Worm (Caenorhabditis elegans) whole organism, young adult: ENCODE measurements around the gene scly-1.
A peak's percentile ranks its signal among the peaks of the same experiment; 100 is the strongest.

ENCODE experiments used
- B0261.1 ChIP-seq: sonication (generic microtip); optimal IDR thresholded peaks from 2 replicates; lab custom pipeline; 2016; ENCODE audit warnings: mild to moderate bottlenecking, missing genetic modification characterization, moderate library complexity, missing compliant biosample characterization
- C17E4.6 ChIP-seq: fragments of 200-800 bp; sonication (Bioruptor generic); IDR thresholded peaks from 2 replicates; pipeline ENCODE4 v1.3.6; 2022; ENCODE audit warnings: missing genetic modification reagents, missing genetic modification characterization, missing compliant biosample characterization
- F10E7.11 ChIP-seq: sonication (generic microtip); optimal IDR thresholded peaks from 2 replicates; lab custom pipeline; 2017; ENCODE audit warnings: mild to moderate bottlenecking, missing genetic modification characterization, moderate library complexity, missing compliant biosample characterization
- F39B2.1 ChIP-seq: fragments of 200-800 bp; sonication (Bioruptor generic); IDR thresholded peaks from 2 replicates; pipeline ENCODE4 v1.3.6; 2022; ENCODE audit warnings: missing genetic modification reagents, missing genetic modification characterization, missing compliant biosample characterization
- Y79H2A.3 ChIP-seq: fragments of 200-800 bp; sonication (Bioruptor generic); conservative IDR thresholded peaks from 2 replicates; pipeline ENCODE4 v1.3.6; 2022; ENCODE audit warnings: missing genetic modification reagents, missing genetic modification characterization, missing compliant biosample characterization
- atf-7 ChIP-seq: sonication (generic microtip); optimal IDR thresholded peaks from 2 replicates; lab custom pipeline; 2017; ENCODE audit warnings: mild to moderate bottlenecking, missing genetic modification characterization, missing compliant biosample characterization
- attf-5 ChIP-seq: fragments of 200-800 bp; sonication (Bioruptor generic); optimal IDR thresholded peaks from 2 replicates; lab custom pipeline; 2018; ENCODE audit warnings: mild to moderate bottlenecking, missing genetic modification characterization, missing compliant biosample characterization
- attf-6 ChIP-seq: fragments of 200-800 bp; sonication (Bioruptor generic); IDR thresholded peaks from 2 replicates; pipeline ENCODE4 v1.3.6; 2022; ENCODE audit warnings: missing genetic modification reagents, missing genetic modification characterization, missing compliant biosample characterization
- ceh-79 ChIP-seq: sonication (generic microtip); optimal IDR thresholded peaks from 2 replicates; lab custom pipeline; 2017; ENCODE audit warnings: mild to moderate bottlenecking, missing genetic modification characterization, missing compliant biosample characterization
- die-1 ChIP-seq: sonication (generic microtip); optimal IDR thresholded peaks from 2 replicates; lab custom pipeline; 2016; ENCODE audit warnings: missing genotype, mild to moderate bottlenecking, missing genetic modification characterization, missing compliant biosample characterization
- dox-1 ChIP-seq: fragments of 200-800 bp; sonication (Bioruptor generic); IDR thresholded peaks from 2 replicates; pipeline ENCODE4 v1.3.6; 2022; ENCODE audit warnings: missing genetic modification reagents, missing genetic modification characterization, missing compliant biosample characterization
- efl-1 ChIP-seq: fragments of 150-350 bp; optimal IDR thresholded peaks from 2 replicates; lab custom pipeline; 2014; ENCODE audit warnings: missing biosample characterization, missing genetic modification reagents, missing genetic modification characterization
- egrh-3 ChIP-seq: fragments of 200-800 bp; sonication (Bioruptor generic); IDR thresholded peaks from 2 replicates; pipeline ENCODE4 v1.3.6; 2022; ENCODE audit warnings: missing genetic modification reagents, missing genetic modification characterization, missing compliant biosample characterization
- ets-4 ChIP-seq: fragments of 200-800 bp; sonication (Bioruptor generic); optimal IDR thresholded peaks from 2 replicates; lab custom pipeline; 2018; ENCODE audit warnings: mild to moderate bottlenecking, missing genetic modification characterization, missing compliant biosample characterization
- gei-17 ChIP-seq: fragments of 200-800 bp; sonication (Bioruptor generic); optimal IDR thresholded peaks from 2 replicates; lab custom pipeline; 2018; ENCODE audit warnings: mild to moderate bottlenecking, missing genetic modification characterization, missing compliant biosample characterization
- hmg-1.2 ChIP-seq: fragments of 200-800 bp; sonication (Bioruptor generic); IDR thresholded peaks from 2 replicates; pipeline ENCODE4 v1.3.6; 2022; ENCODE audit warnings: missing genetic modification reagents, missing genetic modification characterization, missing compliant biosample characterization
- let-526 ChIP-seq: fragments of 200-800 bp; sonication (Bioruptor generic); IDR thresholded peaks from 2 replicates; pipeline ENCODE4 v1.3.6; 2022; ENCODE audit warnings: missing genetic modification reagents, missing genetic modification characterization, missing compliant biosample characterization
- let-607 ChIP-seq, 2 experiments: fragments of 200-800 bp in 1 of 2; sonication (Bioruptor generic) in 1 of 2; sonication (generic microtip) in 1 of 2; optimal IDR thresholded peaks; 2 replicates each; lab custom pipeline; 2016 to 2018; ENCODE audit warnings: mild to moderate bottlenecking in 2 of 2, missing compliant biosample characterization in 2 of 2, missing genetic modification characterization in 2 of 2, moderate library complexity in 2 of 2, missing genotype in 1 of 2
- lin-40 ChIP-seq: sonication (generic microtip); optimal IDR thresholded peaks from 2 replicates; lab custom pipeline; 2016; ENCODE audit warnings: missing genetic modification characterization, mild to moderate bottlenecking, missing compliant biosample characterization, missing genotype, missing genetic modification reagents
- lin-54 ChIP-seq: fragments of 200-800 bp; sonication (Bioruptor generic); optimal IDR thresholded peaks from 2 replicates; lab custom pipeline; 2018; ENCODE audit warnings: mild to moderate bottlenecking, missing genetic modification characterization, missing compliant biosample characterization
- lir-1 ChIP-seq: fragments of 200-800 bp; sonication (Bioruptor generic); conservative IDR thresholded peaks from 2 replicates; pipeline ENCODE4 v1.3.6; 2022; ENCODE audit warnings: missing genetic modification reagents, missing genetic modification characterization, missing compliant biosample characterization
- lsl-1 ChIP-seq: fragments of 200-800 bp; sonication (Bioruptor generic); optimal IDR thresholded peaks from 2 replicates; lab custom pipeline; 2018; ENCODE audit warnings: mild to moderate bottlenecking, missing genetic modification characterization, moderate library complexity, missing compliant biosample characterization
- lsy-27 ChIP-seq: sonication (generic microtip); optimal IDR thresholded peaks from 2 replicates; lab custom pipeline; 2017; ENCODE audit warnings: missing genetic modification characterization, mild to moderate bottlenecking, missing compliant biosample characterization, antibody characterized with exemption, missing genotype, borderline replicate concordance; ENCODE audit not compliant: insufficient read depth
- madf-10 ChIP-seq: sonication (generic microtip); optimal IDR thresholded peaks from 2 replicates; lab custom pipeline; 2016; ENCODE audit warnings: mild to moderate bottlenecking, missing genetic modification characterization, missing compliant biosample characterization
- nhr-80 ChIP-seq: sonication (generic microtip); optimal IDR thresholded peaks from 2 replicates; lab custom pipeline; 2016; ENCODE audit warnings: missing genetic modification characterization, missing compliant biosample characterization
- snpc-3.4 ChIP-seq: sonication (generic microtip); optimal IDR thresholded peaks from 2 replicates; lab custom pipeline; 2017; ENCODE audit warnings: missing genetic modification characterization, mild to moderate bottlenecking, missing compliant biosample characterization, antibody characterized with exemption, moderate library complexity, missing genotype, missing genetic modification reagents
- tbp1 ChIP-seq: fragments of 200-800 bp; sonication (Bioruptor generic); optimal IDR thresholded peaks from 2 replicates; lab custom pipeline; 2018; ENCODE audit warnings: mild to moderate bottlenecking, missing genetic modification characterization, missing compliant biosample characterization
- tbx-9 ChIP-seq: sonication (generic microtip); optimal IDR thresholded peaks from 2 replicates; lab custom pipeline; 2016; ENCODE audit warnings: borderline replicate concordance, missing genetic modification characterization, inconsistent platforms, missing compliant biosample characterization
- xnd-1 ChIP-seq: sonication (generic microtip); optimal IDR thresholded peaks from 2 replicates; lab custom pipeline; 2016; ENCODE audit warnings: missing genotype, missing genetic modification reagents, missing genetic modification characterization, missing compliant biosample characterization
- zfh-2 ChIP-seq: fragments of 200-800 bp; sonication (Bioruptor generic); conservative IDR thresholded peaks from 2 replicates; pipeline ENCODE4 v1.3.6; 2022; ENCODE audit warnings: missing genetic modification reagents, missing genetic modification characterization, missing compliant biosample characterization
- ztf-18 ChIP-seq: sonication (generic microtip); optimal IDR thresholded peaks from 2 replicates; lab custom pipeline; 2016; ENCODE audit warnings: missing genotype, mild to moderate bottlenecking, missing genetic modification characterization, missing compliant biosample characterization
- ztf-22 ChIP-seq: fragments of 200-800 bp; sonication (Bioruptor generic); optimal IDR thresholded peaks from 2 replicates; lab custom pipeline; 2018; ENCODE audit warnings: mild to moderate bottlenecking, missing genetic modification characterization, moderate library complexity, missing compliant biosample characterization
- ztf-6 ChIP-seq: fragments of 200-800 bp; sonication (Bioruptor generic); IDR thresholded peaks from 2 replicates; pipeline ENCODE4 v1.3.6; 2022; ENCODE audit warnings: missing genetic modification reagents, missing genetic modification characterization, missing compliant biosample characterization

scly-1 gene

DNA sequence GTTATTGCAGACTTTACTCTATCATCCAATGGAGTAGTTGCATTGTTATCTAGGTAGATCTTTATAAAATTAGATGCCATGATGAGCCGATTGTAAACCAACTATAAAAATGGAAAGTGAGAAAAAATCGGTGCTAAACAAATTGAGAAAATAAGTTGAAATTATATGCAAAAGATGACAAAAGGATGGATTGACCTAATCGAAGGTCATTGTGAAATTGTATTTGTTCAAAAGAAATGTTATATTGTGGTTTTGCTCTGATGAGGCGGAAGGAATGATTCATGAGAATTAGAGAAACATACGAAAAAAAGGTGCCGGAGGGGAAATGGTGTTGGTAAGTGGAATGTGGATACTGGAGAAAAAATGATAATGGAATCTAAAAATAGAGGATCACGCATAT is at the start of gene scly-1:
TSS of gene scly-1 (minus strand) at position 101 of the 400 bp plus-strand sequence.
- TF ChIP-seq ceh-79 (tag; lab: Kevin White, UChicago) (no peak), xnd-1 (no peak)

DNA sequence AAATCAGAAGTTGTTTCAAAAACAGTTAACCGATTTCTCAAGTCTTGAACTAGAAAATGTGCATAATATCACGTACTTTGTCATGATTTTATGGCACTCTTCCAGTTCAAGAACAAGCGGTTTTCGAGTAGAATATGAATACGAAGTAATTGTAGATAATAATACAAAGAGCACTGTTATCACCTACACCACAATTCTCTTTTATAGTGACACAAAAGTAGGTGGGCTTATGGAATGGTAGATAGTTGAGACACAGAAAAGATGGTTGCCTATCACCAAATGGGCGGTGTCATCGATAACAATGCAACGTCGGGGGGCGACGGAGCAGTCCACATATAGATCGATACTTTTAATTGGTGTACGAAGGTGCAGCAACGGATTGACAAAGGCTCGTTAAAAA is 47.8 kb upstream of the scly-1 start:
- no peak for TF ChIP-seq lsy-27 (tag; lab: Kevin White, UChicago)
- peak; percentile 88 for TF ChIP-seq ets-4 (GFP tag; lab: Kevin White, UChicago)
- no peak for TF ChIP-seq zfh-2
- no peak for TF ChIP-seq F10E7.11 (tag; lab: Kevin White, UChicago)
- TF ChIP-seq B0261.1: no peak
- peak; percentile 37 for TF ChIP-seq ztf-18 (tag; lab: Kevin White, UChicago)
- no peak for TF ChIP-seq F39B2.1 (GFP tag; lab: Robert Waterston, UW)
- TF ChIP-seq dox-1 (GFP tag; lab: Robert Waterston, UW): peak; percentile 56; the same call in 1 of the 2 replicates
- no peak for TF ChIP-seq lsl-1 (GFP tag; lab: Kevin White, UChicago)
- TF ChIP-seq atf-7 (tag; lab: Kevin White, UChicago): peak; percentile 36
- TF ChIP-seq let-607 (tag; optimal IDR thresholded peaks at IDR 0.05; lab: Kevin White, UChicago): peak in 1 of 2 experiments; percentile 30
- peak; percentile 2 for TF ChIP-seq attf-5 (GFP tag; lab: Kevin White, UChicago)
- peak; percentile 62 for TF ChIP-seq ztf-22 (GFP tag; lab: Kevin White, UChicago)
- no peak for TF ChIP-seq lir-1 (GFP tag; lab: Robert Waterston, UW)
- TF ChIP-seq nhr-80 (tag; lab: Kevin White, UChicago): peak; percentile 98

DNA sequence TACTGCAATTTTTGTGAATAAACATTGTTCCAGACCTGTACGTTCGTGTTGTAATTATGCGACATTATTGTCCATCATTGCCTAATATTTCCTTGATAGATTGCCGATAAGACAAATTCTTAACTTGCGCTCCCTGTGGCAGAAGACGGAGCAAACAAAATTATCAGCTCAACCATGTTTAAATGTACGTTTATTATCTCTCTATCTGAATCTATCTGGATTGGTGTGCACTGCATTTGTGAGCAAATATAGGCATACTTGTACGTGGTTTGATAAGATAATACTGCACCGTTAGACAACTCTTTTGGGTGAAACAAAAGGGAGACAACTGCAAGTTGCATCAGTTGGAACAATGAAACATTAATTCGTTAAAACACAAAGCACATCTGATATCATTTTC is 46.4 kb upstream of the scly-1 start:
- peak; percentile 5 for TF ChIP-seq lin-40
- TF ChIP-seq die-1 (tag; lab: Kevin White, UChicago): no peak
- TF ChIP-seq ets-4 (GFP tag; lab: Kevin White, UChicago): peak; percentile 90
- no peak for TF ChIP-seq ztf-6 (GFP tag; lab: Robert Waterston, UW)
- peak; percentile 62 for TF ChIP-seq dox-1 (GFP tag; lab: Robert Waterston, UW)
- TF ChIP-seq nhr-80 (tag; lab: Kevin White, UChicago): peak; percentile 98
- no peak for TF ChIP-seq C17E4.6
- no peak for TF ChIP-seq egrh-3 (GFP tag; lab: Robert Waterston, UW)
- no peak for TF ChIP-seq gei-17 (GFP tag; lab: Kevin White, UChicago)
- no peak for TF ChIP-seq let-526
- peak; percentile 30 for TF ChIP-seq tbp1 (GFP tag; lab: Kevin White, UChicago)
- TF ChIP-seq madf-10 (tag; lab: Kevin White, UChicago): no peak
- TF ChIP-seq atf-7 (tag; lab: Kevin White, UChicago): peak; percentile 26
- TF ChIP-seq attf-6 (GFP tag; lab: Robert Waterston, UW): no peak
- peak; percentile 28 for TF ChIP-seq lin-54

DNA sequence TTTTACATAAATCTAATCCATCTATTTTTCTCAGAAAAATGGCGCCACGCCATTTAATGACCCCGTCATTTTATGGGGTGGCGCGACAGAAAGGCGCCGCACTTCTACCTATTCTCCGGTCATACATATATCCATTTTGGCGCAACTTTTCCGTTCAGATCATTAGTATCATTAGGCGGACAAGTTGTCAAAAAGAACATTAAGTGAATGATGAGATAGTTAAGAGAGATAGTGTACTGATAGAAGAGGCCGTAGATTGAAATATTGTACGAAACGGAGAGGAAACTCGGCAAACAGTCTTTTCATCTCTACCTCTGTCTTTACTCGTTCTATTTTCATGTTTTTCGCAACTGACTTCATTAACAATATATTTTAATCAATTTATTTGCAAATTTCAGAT is 43.2 kb upstream of the scly-1 start, which contains the start of gene sma-6:
TSS of gene sma-6 (plus strand) at position 399 of the 400 bp plus-strand sequence.
- TF ChIP-seq ceh-79 (tag; lab: Kevin White, UChicago): no peak
- TF ChIP-seq atf-7 (tag; lab: Kevin White, UChicago): no peak
- peak; percentile 21; the same call in 1 of the 2 replicates for TF ChIP-seq hmg-1.2
- peak; percentile 6 for TF ChIP-seq efl-1
- no peak for TF ChIP-seq tbx-9 (tag; lab: Kevin White, UChicago)
- TF ChIP-seq Y79H2A.3 (GFP tag; lab: Robert Waterston, UW): no peak
- TF ChIP-seq snpc-3.4: no peak
